5 worm cellular contexts compared by ENCODE assay signal in the genomic region with DNA sequence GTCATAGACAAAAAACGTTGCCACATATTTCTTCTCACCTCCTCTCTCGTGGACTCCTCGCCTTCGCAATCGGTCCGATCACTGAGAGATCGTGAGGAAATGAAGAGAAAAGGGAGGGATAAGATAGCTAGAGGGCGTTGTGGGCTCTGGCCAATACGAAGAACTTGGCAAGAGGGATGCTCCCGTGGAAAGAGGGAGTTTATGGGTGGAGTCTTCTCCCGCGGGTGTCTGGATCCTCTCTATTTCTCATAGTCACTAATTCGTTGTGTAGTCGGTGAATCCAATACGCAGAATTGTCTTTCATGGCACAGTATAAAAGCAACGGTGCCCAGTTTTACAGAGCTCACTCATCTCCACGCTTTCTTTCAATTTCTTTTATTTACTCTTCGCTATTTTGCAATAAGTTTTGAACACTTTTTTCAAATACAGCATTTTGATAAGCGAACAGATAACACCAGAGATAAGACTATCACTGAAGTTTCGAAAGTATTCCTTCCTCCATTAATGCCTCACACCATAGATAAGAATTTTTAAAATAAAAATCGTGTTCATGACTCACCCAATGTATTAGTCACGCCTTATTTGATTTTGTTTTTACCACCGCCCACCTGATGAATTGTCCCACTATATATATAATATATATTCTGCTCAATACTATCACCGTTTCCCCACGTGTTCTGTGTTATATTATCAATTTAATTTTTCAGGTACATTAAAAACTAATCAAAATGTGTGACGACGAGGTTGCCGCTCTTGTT.
TF ChIP-seq lines count a peak whose summit lies in the region.

Gene act-1, plus strand, starts transcription at position 708 of the 758 bp plus-strand sequence.

TF ChIP-seq in whole organism, L1 larva, 84 proteins besides CTCF, POLR2A, EP300 and RAD21 (continues in another document):
- TF ChIP-seq fkh-10 (GFP tag; optimal IDR thresholded peaks at IDR 0.05; lab: Kevin White, UChicago) (no peak), C34B4.2 (tag; optimal IDR thresholded peaks at IDR 0.05; lab: Kevin White, UChicago) (no peak), lin-15B (tag; optimal IDR thresholded peaks at IDR 0.05; lab: Kevin White, UChicago) (no peak), nhr-28 (tag; optimal IDR thresholded peaks at IDR 0.05; lab: Kevin White, UChicago) (no peak), unc-98 (GFP tag; IDR thresholded peaks at IDR 0.05; lab: Robert Waterston, UW) (no peak; the same call in 1 of the 2 replicates), unc-130 (tag; optimal IDR thresholded peaks at IDR 0.05; lab: Kevin White, UChicago) (peak; percentile 19), dsc-1 (tag; optimal IDR thresholded peaks at IDR 0.05; lab: Kevin White, UChicago) (peak; percentile 60), egl-27 (tag; optimal IDR thresholded peaks at IDR 0.05; lab: Kevin White, UChicago) (no peak), Y116A8C.19 (tag; optimal IDR thresholded peaks at IDR 0.05; lab: Kevin White, UChicago; ENCODE audit: borderline replicate concordance) (no peak), ztf-4 (tag; optimal IDR thresholded peaks at IDR 0.05; lab: Kevin White, UChicago) (no peak), fkh-4 (tag; optimal IDR thresholded peaks at IDR 0.05; lab: Kevin White, UChicago; ENCODE audit: borderline replicate concordance) (peak; percentile 44), irx-1 (tag; optimal IDR thresholded peaks at IDR 0.05; lab: Kevin White, UChicago) (no peak), nhr-85 (tag; lab: Kevin White, UChicago) (no peak), elt-2 (tag; optimal IDR thresholded peaks at IDR 0.05; lab: Kevin White, UChicago) (peak; percentile 86), rnt-1 (tag; optimal IDR thresholded peaks at IDR 0.05; lab: Kevin White, UChicago) (peak; percentile 77), lin-14 (GFP tag; optimal IDR thresholded peaks at IDR 0.05; lab: Kevin White, UChicago) (peak; percentile 67)

TF ChIP-seq in whole organism, L3 larva, 47 proteins besides CTCF, POLR2A, EP300 and RAD21 (continues in another document):
- TF ChIP-seq unc-62 (GFP tag; optimal IDR thresholded peaks at IDR 0.05; lab: Kevin White, UChicago) (no peak), pha-4 (tag; optimal IDR thresholded peaks at IDR 0.05; lab: Kevin White, UChicago) (peak; percentile 44), hmg-11 (tag; optimal IDR thresholded peaks at IDR 0.05; lab: Kevin White, UChicago) (peak; percentile 31), egl-5 (tag; optimal IDR thresholded peaks at IDR 0.05; lab: Kevin White, UChicago) (no peak), nhr-237 (tag; optimal IDR thresholded peaks at IDR 0.05; lab: Kevin White, UChicago) (no peak), nhr-23 (tag; optimal IDR thresholded peaks at IDR 0.05; lab: Kevin White, UChicago) (no peak), nhr-12 (tag; optimal IDR thresholded peaks at IDR 0.05; lab: Kevin White, UChicago) (no peak), ama-1 (optimal IDR thresholded peaks at IDR 0.05; lab: Kevin White, UChicago) (peak; percentile 6), elt-1 (tag; optimal IDR thresholded peaks at IDR 0.05; lab: Kevin White, UChicago) (no peak), mdl-1 (tag; optimal IDR thresholded peaks at IDR 0.05; lab: Kevin White, UChicago) (no peak), unc-39 (tag; optimal IDR thresholded peaks at IDR 0.05; lab: Kevin White, UChicago) (no peak), nfya-1 (tag; optimal IDR thresholded peaks at IDR 0.05; lab: Kevin White, UChicago; ENCODE audit: insufficient read depth) (peak; percentile 80), fos-1 (tag; optimal IDR thresholded peaks at IDR 0.05; lab: Kevin White, UChicago) (peak; percentile 32), jun-1 (tag; optimal IDR thresholded peaks at IDR 0.05; lab: Kevin White, UChicago) (peak; percentile 40), nhr-77 (tag; optimal IDR thresholded peaks at IDR 0.05; lab: Kevin White, UChicago) (no peak), pqm-1 (tag; optimal IDR thresholded peaks at IDR 0.05; lab: Kevin White, UChicago) (peak; percentile 78), nhr-76 (tag; optimal IDR thresholded peaks at IDR 0.05; lab: Kevin White, UChicago) (no peak)

TF ChIP-seq in whole organism, early embryonic, 17 proteins besides CTCF, POLR2A, EP300 and RAD21:
- peak; percentile 10; the same call in 1 of the 2 replicates for TF ChIP-seq pes-1 (GFP tag; IDR thresholded peaks at IDR 0.05; lab: Robert Waterston, UW)
- TF ChIP-seq flt-1 (GFP tag; IDR thresholded peaks at IDR 0.05; lab: Robert Waterston, UW) = 0 out of 2 replicates have a peak, but pooled peaks have one; percentile 37
- TF ChIP-seq F13C5.2 (tag; optimal IDR thresholded peaks at IDR 0.05; lab: Kevin White, UChicago) = peak; percentile 26
- TF ChIP-seq hmg-4 (GFP tag; optimal IDR thresholded peaks at IDR 0.05; lab: Kevin White, UChicago) = peak; percentile 73
- no peak for TF ChIP-seq B0310.2 (tag; optimal IDR thresholded peaks at IDR 0.05; lab: Kevin White, UChicago)

TF ChIP-seq in whole organism, midembryonic, 9 proteins besides CTCF, POLR2A, EP300 and RAD21:
- no peak for TF ChIP-seq cog-1 (tag; optimal IDR thresholded peaks at IDR 0.05; lab: Kevin White, UChicago)
- TF ChIP-seq T22C8.4 (GFP tag; IDR thresholded peaks at IDR 0.05; lab: Robert Waterston, UW) = no peak
- 0 out of 2 replicates have a peak, but pooled peaks have one; percentile 27 for TF ChIP-seq flt-1 (GFP tag; IDR thresholded peaks at IDR 0.05; lab: Robert Waterston, UW)
- no peak for TF ChIP-seq ztf-23 (GFP tag; IDR thresholded peaks at IDR 0.05; lab: Robert Waterston, UW)
- no peak for TF ChIP-seq klf-2 (GFP tag; conservative IDR thresholded peaks at IDR 0.05; lab: Robert Waterston, UW)
- no peak for TF ChIP-seq tab-1 (GFP tag; IDR thresholded peaks at IDR 0.05; lab: Robert Waterston, UW)
- no peak for TF ChIP-seq med-1 (GFP tag; optimal IDR thresholded peaks at IDR 0.05; lab: Kevin White, UChicago; ENCODE audit: insufficient read depth)
- TF ChIP-seq ztf-29 (GFP tag; IDR thresholded peaks at IDR 0.05; lab: Robert Waterston, UW) = no peak
TF ChIP-seq in whole organism, midembryonic: peak in this region for 1.

TF ChIP-seq in whole organism, young adult, 124 proteins besides CTCF, POLR2A, EP300 and RAD21:
- peak; percentile 20 for TF ChIP-seq nhr-80 (tag; optimal IDR thresholded peaks at IDR 0.05; lab: Kevin White, UChicago)
- peak; percentile 33; the same call in 1 of the 2 replicates for TF ChIP-seq mcd-1 (GFP tag; IDR thresholded peaks at IDR 0.05; lab: Robert Waterston, UW)
- no peak for TF ChIP-seq rec-8 (tag; optimal IDR thresholded peaks at IDR 0.05; lab: Kevin White, UChicago)
- peak; percentile 23; the same call in 1 of the 2 replicates for TF ChIP-seq hmg-1.2 (GFP tag; IDR thresholded peaks at IDR 0.05; lab: Robert Waterston, UW)
- TF ChIP-seq ceh-27 (GFP tag; optimal IDR thresholded peaks at IDR 0.05; lab: Kevin White, UChicago) = peak; percentile 4
- TF ChIP-seq pbrm-1 (GFP tag; IDR thresholded peaks at IDR 0.05; lab: Robert Waterston, UW) = 0 out of 2 replicates have a peak, but pooled peaks have one; percentile 40
- no peak for TF ChIP-seq cebp-1 (GFP tag; IDR thresholded peaks at IDR 0.05; lab: Robert Waterston, UW)
- peak; percentile 7 for TF ChIP-seq cebp-1 (tag; optimal IDR thresholded peaks at IDR 0.05; lab: Kevin White, UChicago)
- TF ChIP-seq nfyb-1 (GFP tag; IDR thresholded peaks at IDR 0.05; lab: Robert Waterston, UW) = no peak
- peak; percentile 83 for TF ChIP-seq zfh-2 (GFP tag; conservative IDR thresholded peaks at IDR 0.05; lab: Robert Waterston, UW)

Comparison
In these comparisons a context has a peak if more than half of its experiments do, and no peak if none do; other contexts are left out.
1. Of the 8 proteins assayed by ChIP-seq in both whole organism, young adult and whole organism, L1 larva: peak only in whole organism, young adult: none; only in whole organism, L1 larva: unc-130; in both: none; in neither: 5; mixed calls (peak in some experiments, not most) for 2.